Worm (Caenorhabditis elegans): ENCODE measurements around the gene mppb-1.

- TF ChIP-seq nhr-11 (tag; optimal IDR thresholded peaks at IDR 0.05) (no peak), pha-4 (tag; optimal IDR thresholded peaks at IDR 0.05) (peak; percentile 53)
Measured at ce11 chrIV:9114078-9114477, 39.6 kb downstream of the mppb-1 start.
